Worm (Caenorhabditis elegans) whole organism, late embryonic: ENCODE measurements around the gene F54B8.4.

Experiments
- ceh-2 ChIP-seq: sonication (generic microtip); optimal IDR thresholded peaks from 2 replicates; lab custom pipeline; 2016; ENCODE audit warnings: missing genotype, missing genetic modification characterization, missing compliant biosample characterization
- ceh-31 ChIP-seq: sonication (generic microtip); optimal IDR thresholded peaks from 2 replicates; lab custom pipeline; 2016; ENCODE audit warnings: missing genetic modification characterization, missing compliant biosample characterization
- dve-1 ChIP-seq: sonication (generic microtip); optimal IDR thresholded peaks from 2 replicates; lab custom pipeline; 2017; ENCODE audit warnings: antibody characterized with exemption, mild to moderate bottlenecking, missing genetic modification characterization, missing compliant biosample characterization
- madf-2 ChIP-seq: sonication (generic microtip); optimal IDR thresholded peaks from 2 replicates; lab custom pipeline; 2017; ENCODE audit warnings: missing genetic modification characterization, missing compliant biosample characterization
- nhr-11 ChIP-seq: fragments of 150-350 bp; optimal IDR thresholded peaks from 2 replicates; lab custom pipeline; 2014; ENCODE audit warnings: missing biosample characterization, missing genetic modification characterization
- pat-9 ChIP-seq: fragments of 200-800 bp; sonication (Bioruptor generic); optimal IDR thresholded peaks from 2 replicates; lab custom pipeline; 2018; ENCODE audit warnings: mild to moderate bottlenecking, missing genetic modification characterization, moderate library complexity, missing compliant biosample characterization
- pha-2 ChIP-seq: sonication (generic microtip); optimal IDR thresholded peaks from 2 replicates; lab custom pipeline; 2017; ENCODE audit warnings: mild to moderate bottlenecking, missing genetic modification characterization, missing compliant biosample characterization
- rnt-1 ChIP-seq: sonication (generic microtip); optimal IDR thresholded peaks from 2 replicates; lab custom pipeline; 2016; ENCODE audit warnings: missing genetic modification characterization, missing compliant biosample characterization
- sox-4 ChIP-seq: sonication (generic microtip); optimal IDR thresholded peaks from 2 replicates; lab custom pipeline; 2017; ENCODE audit warnings: mild to moderate bottlenecking, missing genetic modification characterization, inconsistent platforms, missing compliant biosample characterization
- ttx-3 ChIP-seq: sonication (generic microtip); optimal IDR thresholded peaks from 2 replicates; lab custom pipeline; 2016; ENCODE audit warnings: missing genetic modification reagents, missing genetic modification characterization, missing compliant biosample characterization

ce11 chrV:15809543-15809942 lies 6.6 kb upstream of the F54B8.4 start, which contains the start of gene srsx-36:
- TF ChIP-seq ttx-3 (tag; lab: Kevin White, UChicago) = no peak
- no peak for TF ChIP-seq sox-4 (tag; lab: Kevin White, UChicago)
- no peak for TF ChIP-seq pha-2 (tag; lab: Kevin White, UChicago)
- no peak for TF ChIP-seq rnt-1 (tag; lab: Kevin White, UChicago)
- no peak for TF ChIP-seq ceh-31 (tag; lab: Kevin White, UChicago)
- TF ChIP-seq ceh-2 (tag; lab: Kevin White, UChicago) = no peak
- TF ChIP-seq nhr-11 (tag; lab: Kevin White, UChicago) = no peak
- no peak for TF ChIP-seq madf-2 (tag; lab: Kevin White, UChicago)
- TF ChIP-seq dve-1 (tag; lab: Kevin White, UChicago) = no peak
- TF ChIP-seq pat-9 = no peak
